Fruit fly (Drosophila melanogaster) whole organism, embryonic: ENCODE results near the gene CG31077.

Source experiments
- CG34422 ChIP-seq: fragments of 200-800 bp; sonication (Bioruptor generic); IDR thresholded peaks from 3 replicates; pipeline ENCODE4 v1.3.6; 2022; ENCODE audit warnings: missing biosample characterization, missing genetic modification characterization
- Doc2 ChIP-seq: fragments of 200-800 bp; sonication (Bioruptor generic); IDR thresholded peaks from 2 replicates; pipeline ENCODE4 v1.3.6; 2022; ENCODE audit warnings: missing biosample characterization, missing genetic modification characterization
- Hr3 ChIP-seq: fragments of 200-800 bp; sonication (Bioruptor generic); optimal IDR thresholded peaks from 3 replicates; lab custom pipeline; 2016; ENCODE audit warnings: missing biosample characterization, missing genetic modification characterization
- Hr78 ChIP-seq, 2 experiments: fragments of 200-800 bp in 1 of 2; fragments of >200 bp in 1 of 2; sonication (Bioruptor generic) in 1 of 2; optimal IDR thresholded peaks; 2 replicates each; lab custom pipeline; 2017 to 2019; ENCODE audit warnings: missing biosample characterization in 2 of 2, missing genetic modification characterization in 2 of 2, mild to moderate bottlenecking in 1 of 2, moderate library complexity in 1 of 2
- NC2α ChIP-seq: fragments of 200-800 bp; sonication (Bioruptor generic); optimal IDR thresholded peaks from 2 replicates; lab custom pipeline; 2016; ENCODE audit warnings: missing biosample characterization, missing genetic modification characterization
- aop ChIP-seq: fragments of 200-800 bp; sonication (Bioruptor generic); IDR thresholded peaks from 2 replicates; pipeline ENCODE4 v1.3.6; 2022; ENCODE audit warnings: missing biosample characterization, missing genetic modification characterization
- eyg ChIP-seq: fragments of 200-800 bp; sonication (Bioruptor generic); optimal IDR thresholded peaks from 3 replicates; lab custom pipeline; 2016; ENCODE audit warnings: missing biosample characterization, missing genetic modification characterization
- nerfin-2 ChIP-seq: fragments of 200-800 bp; sonication (Bioruptor generic); IDR thresholded peaks from 2 replicates; pipeline ENCODE4 v1.3.6; 2022; ENCODE audit warnings: missing biosample characterization, missing genetic modification characterization; ENCODE audit not compliant: partially characterized antibody
- sens-2 ChIP-seq: fragments of 200-800 bp; sonication (Bioruptor generic); IDR thresholded peaks from 2 replicates; pipeline ENCODE4 v1.3.6; 2022; ENCODE audit warnings: missing biosample characterization, missing genetic modification characterization
- so ChIP-seq: fragments of 200-800 bp; sonication (Bioruptor generic); IDR thresholded peaks from 3 replicates; pipeline ENCODE4 v1.3.6; 2022; ENCODE audit warnings: missing biosample characterization, missing genetic modification characterization

- no peak for TF ChIP-seq sens-2 (GFP tag; lab: Robert Waterston, UW)
- no peak for TF ChIP-seq CG34422
- no peak for TF ChIP-seq aop
- TF ChIP-seq Doc2 (GFP tag; lab: Robert Waterston, UW): no peak
- TF ChIP-seq NC2α (GFP tag; lab: Kevin White, UChicago): no peak
- TF ChIP-seq so: no peak
- TF ChIP-seq eyg (GFP tag; lab: Kevin White, UChicago): no peak
- TF ChIP-seq Hr78 (GFP tag; optimal IDR thresholded peaks at IDR 0.05; lab: Kevin White, UChicago): no peak
- TF ChIP-seq nerfin-2: no peak
- TF ChIP-seq Hr3 (GFP tag; lab: Kevin White, UChicago): no peak
Measured at dm6 chr3R:26952857-26953477, 46.6 kb upstream of the CG31077 start.
